Fruit fly (Drosophila melanogaster) S2 (cell line): ENCODE measurements around the gene tal-AA.

Source experiments
- CG8478 ChIP-seq: fragments of >200 bp; optimal IDR thresholded peaks from 2 replicates; lab custom pipeline; 2018
- CTCF ChIP-seq, 2 experiments: fragments of >200 bp; optimal IDR thresholded peaks; 2 replicates each; lab custom pipeline; 2018

tal-AA gene

DNA sequence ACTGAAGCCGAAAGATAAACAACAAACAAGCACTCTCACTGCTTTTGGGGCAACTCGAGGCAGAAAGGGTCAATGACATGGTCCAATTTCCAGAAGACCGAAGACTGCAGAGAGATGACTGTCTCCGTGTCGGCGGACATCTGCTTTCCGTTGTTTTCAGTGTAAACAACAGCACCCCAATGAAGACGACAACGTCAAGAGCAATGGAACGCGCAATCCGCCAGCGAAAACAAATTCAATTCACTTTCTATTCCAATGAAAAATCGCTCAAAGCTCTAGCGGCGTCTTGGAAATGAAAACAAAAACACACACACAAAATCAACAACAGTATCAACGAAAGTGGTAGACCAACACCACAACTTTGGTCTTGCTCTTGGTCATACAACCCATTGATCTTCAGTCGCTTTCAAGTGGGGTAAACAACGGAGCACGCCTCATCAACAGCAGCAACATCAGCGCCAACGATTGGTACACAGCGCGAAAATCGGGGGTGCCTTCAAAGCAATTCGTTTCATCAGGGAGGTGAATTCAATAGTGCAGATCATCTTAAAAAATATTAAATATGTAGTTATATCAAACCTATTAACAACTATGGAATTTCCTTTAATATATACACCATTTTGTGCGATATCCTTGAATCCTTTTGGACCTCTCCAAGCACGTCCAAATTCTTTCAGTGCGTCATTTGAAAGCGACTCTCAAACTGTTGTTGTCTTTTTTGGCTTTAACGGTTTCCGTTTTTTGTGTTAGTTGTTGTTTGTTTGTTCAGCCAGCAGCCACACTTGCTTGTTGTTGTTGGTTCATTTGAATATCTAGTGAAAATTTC is 4.8 kb downstream of the tal-AA start:
- TF ChIP-seq CTCF (optimal IDR thresholded peaks at IDR 0.05; lab: Kevin White, UChicago) (no peak), CG8478 (no peak)

DNA sequence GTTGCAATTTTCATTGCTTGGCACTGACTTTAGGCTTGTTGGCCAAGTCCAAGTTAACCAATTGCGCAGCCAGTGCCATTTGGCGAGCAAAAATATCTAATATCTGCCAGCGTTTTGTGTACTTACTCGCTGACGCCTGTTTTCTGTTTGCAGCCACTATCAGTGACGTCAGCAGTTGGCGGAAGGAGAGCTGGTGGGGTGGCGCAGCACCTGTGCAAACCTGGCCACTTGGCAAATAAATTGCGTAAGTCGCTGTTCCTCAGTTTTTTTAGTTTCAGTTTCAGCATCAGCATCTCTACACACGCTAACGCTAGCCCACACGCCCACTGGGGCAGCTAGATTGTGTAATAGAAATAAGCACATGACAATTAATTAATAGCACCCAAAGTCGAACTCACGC is 6.1 kb downstream of the tal-AA start:
- TF ChIP-seq CG8478 (no peak), CTCF (optimal IDR thresholded peaks at IDR 0.05; lab: Kevin White, UChicago) (no peak)

DNA sequence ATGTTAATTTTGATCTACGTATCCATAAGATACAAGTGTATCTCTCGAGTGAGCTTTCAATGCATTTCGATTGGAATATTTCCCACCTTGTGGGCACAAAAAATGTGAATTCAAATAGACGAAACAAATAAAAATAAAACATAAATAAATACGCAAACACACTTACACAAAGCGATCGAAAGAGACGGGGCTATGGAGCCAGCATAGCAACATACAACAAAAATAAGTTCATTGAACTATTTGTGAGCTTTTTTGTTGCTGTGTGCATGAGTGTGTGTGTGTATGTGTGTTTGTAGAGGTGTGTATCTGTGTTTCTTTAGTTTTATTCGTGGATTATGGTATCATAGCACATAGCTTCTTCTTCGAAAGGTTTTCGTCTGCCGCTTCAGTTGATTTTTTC is 7.6 kb downstream of the tal-AA start:
- TF ChIP-seq CG8478 (no peak), CTCF (optimal IDR thresholded peaks at IDR 0.05; lab: Kevin White, UChicago) (no peak)

DNA sequence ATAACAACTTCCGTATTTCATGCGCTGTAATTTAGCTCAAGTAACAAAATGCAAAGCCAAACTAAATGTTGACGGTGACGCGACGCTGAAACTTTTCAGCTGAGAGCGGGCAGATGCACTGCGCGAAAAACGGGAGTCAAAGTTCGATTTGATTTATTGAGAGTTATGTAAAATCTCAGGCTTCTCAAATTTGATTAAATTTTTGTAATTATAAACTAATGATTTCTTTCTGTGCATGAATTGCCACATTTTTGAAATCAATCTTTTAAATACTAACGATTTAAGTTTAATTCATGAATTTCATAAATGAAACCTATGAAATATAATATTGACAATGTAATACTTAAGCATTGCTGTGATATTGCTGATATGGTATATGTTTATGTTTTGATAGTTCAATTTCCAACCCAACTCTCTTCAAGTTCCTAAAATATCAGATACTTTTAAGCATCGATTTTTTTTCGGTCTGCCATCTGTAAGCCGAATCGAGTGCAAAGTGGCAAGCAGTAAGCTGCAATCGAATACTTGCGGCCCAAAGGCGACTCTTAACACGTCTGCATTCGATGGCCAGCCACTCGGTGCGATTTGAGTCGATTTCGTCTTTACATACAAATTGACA is 9.8 kb downstream of the tal-AA start:
- TF ChIP-seq CTCF (optimal IDR thresholded peaks at IDR 0.05; lab: Kevin White, UChicago) = no peak
- no peak for TF ChIP-seq CG8478

DNA sequence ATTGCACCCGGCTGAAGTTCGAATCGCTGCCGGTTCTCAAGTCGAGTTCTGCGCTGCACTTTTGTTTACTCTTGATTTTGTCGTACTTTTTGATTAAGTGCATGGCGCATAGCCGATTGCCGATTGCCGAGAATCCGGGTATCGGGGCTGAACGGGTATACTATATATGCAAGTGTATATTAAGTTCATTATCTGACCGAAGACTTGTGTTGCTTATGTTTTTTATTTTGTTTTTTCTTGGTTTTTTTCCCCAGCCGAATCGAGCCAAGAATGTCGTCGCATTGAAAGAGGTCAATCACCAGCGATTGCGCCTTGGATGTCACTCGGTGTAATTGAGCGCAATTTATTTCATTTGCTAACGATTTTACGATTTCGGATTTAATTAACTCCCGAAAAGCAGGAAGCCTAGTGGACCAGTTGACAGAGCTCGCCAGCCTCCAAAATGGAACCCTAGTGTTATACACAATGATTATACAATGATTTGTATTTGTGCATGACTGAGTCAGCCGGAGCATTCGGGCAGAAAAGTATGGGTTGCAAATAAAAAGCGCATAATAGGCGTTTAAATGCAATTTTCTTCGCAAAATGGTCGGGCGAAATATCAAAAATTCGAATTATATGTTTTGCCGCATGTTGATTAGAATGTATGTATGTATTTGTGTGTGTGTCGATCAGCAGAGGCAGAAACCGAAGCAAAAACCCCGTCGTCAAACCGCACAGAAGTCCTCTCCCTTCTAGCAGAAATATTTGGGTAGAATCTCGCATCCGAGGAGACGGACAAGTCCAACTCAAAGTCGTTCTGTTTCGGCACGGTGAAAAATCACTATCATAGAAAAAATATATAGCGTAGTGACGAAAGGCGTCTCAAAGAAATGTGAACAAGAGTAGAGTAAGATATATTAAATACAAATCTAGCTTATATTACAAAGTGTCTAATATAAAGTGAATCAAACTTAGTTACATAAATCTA is 15.3 kb downstream of the tal-AA start, which contains the start of gene Mst87F:
Mst87F (minus strand) TSS at position 56 of the 970 bp plus-strand sequence.
- TF ChIP-seq CTCF (optimal IDR thresholded peaks at IDR 0.05; lab: Kevin White, UChicago) (no peak), CG8478 (no peak)

DNA sequence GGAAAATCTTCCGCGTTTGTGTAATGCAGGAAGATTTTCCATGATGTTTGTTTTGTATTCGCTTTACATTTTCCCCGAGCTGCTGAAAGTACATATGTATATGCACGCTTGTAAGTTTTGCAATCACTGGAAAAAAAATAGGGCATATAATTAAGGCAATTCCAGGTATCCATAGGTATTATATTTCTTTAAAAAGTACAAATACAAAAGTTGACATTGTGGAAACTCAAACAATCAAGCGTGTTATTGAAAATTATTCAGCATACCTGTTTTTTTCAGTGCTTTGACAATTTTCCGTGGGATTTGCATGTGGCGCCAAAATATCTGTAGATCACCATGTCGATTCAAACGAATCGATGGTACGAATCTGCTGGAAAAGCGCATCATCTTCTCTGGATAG is 18.1 kb downstream of the tal-AA start:
- TF ChIP-seq CTCF (optimal IDR thresholded peaks at IDR 0.05; lab: Kevin White, UChicago) (no peak), CG8478 (no peak)

DNA sequence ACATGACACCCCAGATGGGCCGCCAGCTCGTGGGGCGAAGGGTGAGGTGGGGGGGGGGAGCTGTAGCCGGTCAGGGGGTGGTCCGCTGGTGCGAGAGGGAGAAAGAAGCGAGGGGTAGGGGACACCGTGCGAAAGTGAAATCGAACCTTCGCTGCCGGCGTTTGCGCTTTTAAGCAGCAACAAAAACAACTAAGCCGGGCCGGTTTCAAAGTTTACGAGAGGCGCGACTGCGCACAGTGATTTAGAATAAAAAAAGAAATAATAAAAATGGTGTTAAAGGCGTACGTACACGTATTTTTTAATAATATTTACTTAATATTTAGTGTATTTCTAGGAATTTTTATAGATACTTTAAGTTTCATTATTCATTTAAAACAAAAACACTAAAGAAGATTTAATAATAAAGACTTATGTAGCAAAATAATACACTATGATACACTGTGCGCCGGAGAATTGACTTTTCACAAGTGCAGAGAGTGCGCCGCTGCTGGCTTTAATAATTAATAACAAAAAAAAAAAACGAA is 18.7 kb downstream of the tal-AA start:
- TF ChIP-seq CTCF (optimal IDR thresholded peaks at IDR 0.05; lab: Kevin White, UChicago) (no peak), CG8478 (no peak)

DNA sequence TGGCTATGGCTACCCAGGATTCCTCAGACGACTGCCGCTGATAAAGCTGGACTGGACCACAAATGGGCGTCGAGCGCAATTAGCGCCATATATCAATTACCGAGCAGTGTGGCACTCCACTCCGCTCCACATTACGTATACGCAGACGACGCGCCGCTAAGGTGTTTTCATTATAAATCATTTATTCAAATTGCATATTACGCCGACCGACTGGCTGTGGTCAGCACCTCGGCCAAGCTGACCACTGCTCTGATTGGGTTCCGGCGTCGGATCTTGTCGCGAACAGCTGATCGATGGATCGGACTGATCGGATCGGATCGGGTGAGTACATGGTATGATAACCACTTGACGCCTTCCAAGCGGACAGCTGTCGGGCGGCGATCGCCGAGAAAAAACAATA is 20.0 kb downstream of the tal-AA start:
- no peak for TF ChIP-seq CTCF (optimal IDR thresholded peaks at IDR 0.05; lab: Kevin White, UChicago)
- no peak for TF ChIP-seq CG8478

DNA sequence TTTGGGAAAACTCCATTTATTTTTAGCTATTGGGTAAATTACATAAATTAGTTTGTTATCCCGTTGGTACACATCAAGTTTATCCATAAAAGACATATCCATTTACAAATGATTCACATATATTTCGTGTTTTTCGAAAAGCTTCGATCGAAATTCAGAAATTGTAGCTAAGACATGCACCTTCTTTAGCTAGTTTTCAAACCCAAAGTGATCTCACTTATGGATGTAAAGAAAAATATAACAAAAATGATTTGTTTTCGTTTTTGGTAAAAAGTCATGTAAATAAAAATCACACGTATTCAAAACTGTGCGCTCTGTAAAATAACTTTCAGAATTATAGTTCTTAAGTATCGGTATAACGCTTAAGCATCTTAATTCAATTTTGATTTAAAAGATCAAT is 20.6 kb downstream of the tal-AA start:
- TF ChIP-seq CTCF (optimal IDR thresholded peaks at IDR 0.05; lab: Kevin White, UChicago) (peak; percentile 63 to 78), CG8478 (no peak)

DNA sequence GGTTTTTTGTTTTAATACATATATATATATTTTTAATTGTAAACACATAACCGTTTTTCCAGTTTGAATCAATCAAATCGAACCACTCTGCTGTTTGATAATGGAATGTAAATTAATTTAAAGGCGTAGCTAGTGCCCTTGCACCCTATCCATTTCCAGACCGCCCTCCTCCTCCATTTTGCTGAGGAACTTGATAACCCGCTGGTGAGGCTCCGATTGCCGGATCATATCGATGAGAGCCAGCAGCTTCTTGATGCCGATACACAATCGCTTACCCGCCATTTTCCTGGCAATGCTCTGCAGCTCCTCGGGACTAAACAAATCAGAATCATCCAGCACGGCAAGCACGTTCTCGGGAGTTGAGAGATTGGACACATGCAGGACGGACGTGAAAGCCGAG is 21.6 kb downstream of the tal-AA start:
- TF ChIP-seq CG8478 = no peak
- TF ChIP-seq CTCF (optimal IDR thresholded peaks at IDR 0.05; lab: Kevin White, UChicago) = no peak

DNA sequence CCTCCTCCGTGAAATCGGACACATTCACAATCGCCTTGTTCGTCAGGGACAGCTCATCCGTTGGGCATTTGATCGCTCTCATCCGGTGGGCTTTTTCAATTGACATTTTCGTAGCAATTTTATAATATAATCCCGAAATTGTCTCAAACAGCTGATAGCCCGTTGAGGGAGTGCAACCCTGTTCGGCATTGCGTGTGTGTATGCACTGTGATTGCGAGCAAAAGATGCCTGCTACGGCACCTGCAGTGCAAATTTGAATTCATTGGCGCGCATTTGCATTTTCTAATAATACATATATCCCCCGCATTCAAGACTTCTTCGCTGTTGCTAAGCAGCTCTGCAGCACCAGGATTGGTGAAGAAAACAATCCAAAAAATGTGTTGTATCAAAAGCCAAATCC is 24.9 kb downstream of the tal-AA start, which contains the start of gene Nsf2:
Nsf2 (minus strand) TSS at position 185 of the 400 bp plus-strand sequence.
- TF ChIP-seq CG8478 = no peak
- TF ChIP-seq CTCF (optimal IDR thresholded peaks at IDR 0.05; lab: Kevin White, UChicago) = peak in 1 of 2 experiments; percentile 46

DNA sequence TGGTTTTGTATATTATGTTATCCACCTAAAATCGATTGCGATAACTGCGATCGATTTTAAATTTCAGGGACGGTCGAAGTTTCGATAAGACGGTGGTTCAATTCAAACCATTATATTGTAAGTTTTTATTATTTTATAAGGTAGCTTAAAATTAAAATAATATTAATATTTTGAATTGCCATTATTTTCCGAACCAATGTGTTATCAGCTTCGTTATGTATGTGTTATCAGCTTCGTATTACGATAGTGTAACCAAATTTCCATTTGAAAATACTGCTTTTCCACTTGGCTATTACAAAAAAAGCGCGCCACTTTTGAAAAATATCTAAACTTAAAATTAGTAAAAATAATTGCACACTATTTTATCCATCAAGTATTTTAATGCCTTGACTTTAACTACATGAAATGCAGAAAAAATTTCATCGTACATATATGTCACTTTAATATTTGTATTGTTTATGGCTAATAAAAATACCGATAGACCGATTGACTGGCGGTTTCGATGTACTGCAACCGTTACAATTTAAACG is 27.0 kb downstream of the tal-AA start, which contains the start of gene CG31495:
CG31495 (minus strand) TSS at position 52 of the 530 bp plus-strand sequence.
- no peak for TF ChIP-seq CG8478
- no peak for TF ChIP-seq CTCF (optimal IDR thresholded peaks at IDR 0.05; lab: Kevin White, UChicago)

DNA sequence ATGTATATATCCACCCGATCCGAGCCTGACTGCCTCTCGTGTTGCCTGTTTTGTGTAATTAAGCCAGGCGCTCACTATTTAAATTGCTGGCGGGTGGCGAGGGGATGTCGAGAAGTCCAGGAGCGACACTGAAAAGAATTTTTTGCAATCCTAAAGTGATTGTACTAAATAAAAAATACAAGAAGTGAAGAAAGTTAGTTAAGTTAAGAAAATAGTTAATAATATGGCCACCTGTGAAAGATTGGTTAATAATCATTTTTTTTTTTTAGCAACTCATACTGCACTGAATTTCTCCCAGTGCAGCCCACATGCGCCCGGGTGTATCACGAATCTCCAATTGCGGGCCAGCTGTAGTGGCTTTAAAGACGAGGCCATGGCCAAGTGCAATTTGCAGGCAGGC is 28.0 kb downstream of the tal-AA start:
- TF ChIP-seq CG8478 (no peak), CTCF (optimal IDR thresholded peaks at IDR 0.05; lab: Kevin White, UChicago) (no peak)

DNA sequence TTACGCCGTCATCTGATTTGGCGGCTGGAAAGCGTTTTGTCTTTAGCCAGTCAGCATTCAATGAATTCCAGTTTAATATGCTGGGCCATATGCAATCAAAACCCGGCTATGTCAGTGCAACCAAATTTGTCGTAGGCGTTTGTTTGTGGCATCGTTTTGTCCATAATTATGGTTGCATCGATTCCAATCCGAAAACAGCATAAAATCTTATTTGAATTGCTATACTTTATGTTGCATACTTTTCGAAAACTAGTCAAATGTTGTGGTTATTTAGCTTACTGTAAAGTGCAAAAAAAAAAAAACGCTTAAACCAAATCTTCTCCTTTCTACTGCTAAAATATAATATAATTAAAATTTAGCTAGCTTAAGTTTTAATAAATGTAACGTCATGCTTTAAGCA is 29.6 kb downstream of the tal-AA start:
- TF ChIP-seq CTCF (optimal IDR thresholded peaks at IDR 0.05; lab: Kevin White, UChicago) (no peak), CG8478 (no peak)

DNA sequence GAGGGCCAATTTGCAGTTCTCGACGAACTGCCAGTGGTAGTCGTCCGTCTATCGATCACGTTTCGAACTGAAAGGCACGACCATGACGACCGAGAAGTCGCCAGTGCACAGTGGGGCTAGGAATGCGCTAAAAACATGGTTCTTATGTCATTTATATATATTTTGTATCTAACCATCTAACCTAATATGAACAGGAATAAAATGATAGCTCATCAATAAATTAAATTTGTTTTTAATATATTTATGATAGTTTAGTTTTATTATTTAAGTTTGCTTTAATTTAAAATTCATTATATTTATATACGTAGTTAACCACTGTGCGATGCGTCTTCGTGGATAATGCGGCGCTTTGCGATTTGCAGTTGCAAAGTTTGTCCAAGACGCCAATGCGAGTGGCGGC is 30.7 kb downstream of the tal-AA start:
- TF ChIP-seq CG8478 = no peak
- no peak for TF ChIP-seq CTCF (optimal IDR thresholded peaks at IDR 0.05; lab: Kevin White, UChicago)
